Worm (Caenorhabditis elegans) whole organism, L1 larva: ENCODE data around the gene R04B5.5.

ENCODE experiments used
- nhr-12 ChIP-seq: sonication (generic microtip); optimal IDR thresholded peaks from 2 replicates; lab custom pipeline; 2017; ENCODE audit warnings: missing biosample characterization, missing genetic modification characterization
- ztf-4 ChIP-seq: fragments of 150-350 bp; optimal IDR thresholded peaks from 2 replicates; lab custom pipeline; 2014; ENCODE audit warnings: missing biosample characterization, missing genetic modification characterization

ce11 chrV:10090461-10090860 is 3.2 kb downstream of the R04B5.5 start, which contains the start of gene R04B5.7:
- TF ChIP-seq ztf-4 (tag; lab: Kevin White, UChicago) (no peak), nhr-12 (tag; lab: Kevin White, UChicago) (no peak)
